Worm (Caenorhabditis elegans): ENCODE data around the gene ttr-34.

DNA sequence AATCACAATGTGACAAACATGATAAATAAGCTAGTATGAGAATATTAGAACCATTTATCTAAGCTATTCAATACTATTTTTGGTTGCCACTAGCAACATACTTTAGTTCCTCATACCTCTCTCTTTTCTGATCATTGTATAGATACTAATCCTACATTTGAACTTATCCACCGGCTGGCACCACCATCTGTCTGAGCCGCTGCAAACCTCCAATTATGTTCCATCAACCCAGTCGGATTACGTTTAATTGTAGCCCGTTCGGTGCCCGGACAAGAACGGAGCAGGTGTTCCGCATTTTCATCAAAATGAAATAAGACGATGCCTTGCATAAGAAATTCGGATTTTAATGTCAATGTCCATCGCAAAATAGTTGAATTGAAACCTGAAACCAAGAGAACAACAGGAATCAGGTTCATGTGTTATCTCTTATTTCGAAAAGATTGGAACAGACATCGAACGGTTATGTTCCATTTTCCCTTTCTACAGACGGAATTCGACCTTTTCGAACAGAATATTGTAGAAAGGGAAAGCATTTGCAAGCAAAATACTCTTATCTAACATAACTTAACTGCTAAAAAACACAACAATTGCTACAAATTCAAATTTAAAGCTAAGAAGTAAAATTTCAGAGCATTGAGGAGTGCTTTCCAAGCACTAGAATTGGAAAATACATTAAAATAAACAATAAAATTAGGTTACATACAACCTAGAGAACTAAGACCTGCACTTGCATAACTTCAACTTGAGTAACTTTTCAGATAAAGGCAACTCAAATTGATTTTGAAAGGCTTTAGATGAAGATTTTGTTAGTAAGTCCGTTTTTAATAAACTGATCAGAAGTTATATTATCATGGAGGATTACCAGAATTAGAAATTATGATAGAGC, 6.6 kb downstream of the ttr-34 start:
- TF ChIP-seq unc-62 (GFP tag; optimal IDR thresholded peaks at IDR 0.05) = no peak
- no peak for TF ChIP-seq cebp-2 (GFP tag; IDR thresholded peaks at IDR 0.05)
- no peak for TF ChIP-seq egl-44 (GFP tag; IDR thresholded peaks at IDR 0.05)
- TF ChIP-seq ceh-100 (GFP tag; IDR thresholded peaks at IDR 0.05) = no peak
- no peak for TF ChIP-seq snpc-3.4 (tag; optimal IDR thresholded peaks at IDR 0.05)
- no peak for TF ChIP-seq lin-54 (GFP tag; optimal IDR thresholded peaks at IDR 0.05)
- TF ChIP-seq ztf-22 (GFP tag; optimal IDR thresholded peaks at IDR 0.05) = no peak
- no peak for TF ChIP-seq lin-26 (GFP tag; IDR thresholded peaks at IDR 0.05)
- no peak for TF ChIP-seq snpc-4 (GFP tag; optimal IDR thresholded peaks at IDR 0.05)
- no peak for TF ChIP-seq snpc-4 (tag; optimal IDR thresholded peaks at IDR 0.05)
